Worm (Caenorhabditis elegans) whole organism, young adult: ENCODE results near the gene klp-11.

ENCODE experiments used
- ceh-91 ChIP-seq: fragments of 200-800 bp; sonication (Bioruptor generic); IDR thresholded peaks from 2 replicates; pipeline ENCODE4 v1.3.6; 2022; ENCODE audit warnings: missing genetic modification reagents, missing genetic modification characterization, missing compliant biosample characterization
- efl-1 ChIP-seq: fragments of 150-350 bp; optimal IDR thresholded peaks from 2 replicates; lab custom pipeline; 2014; ENCODE audit warnings: missing biosample characterization, missing genetic modification reagents, missing genetic modification characterization
- rcor-1 ChIP-seq: fragments of 200-800 bp; sonication (Bioruptor generic); IDR thresholded peaks from 2 replicates; pipeline ENCODE4 v1.3.6; 2022; ENCODE audit warnings: missing genetic modification reagents, missing genetic modification characterization, missing compliant biosample characterization

- TF ChIP-seq efl-1 (peak; percentile 37), ceh-91 (GFP tag; lab: Robert Waterston, UW) (no peak), rcor-1 (peak; percentile 27; the same call in 1 of the 2 replicates)
These were observed 18.1 kb downstream of the klp-11 start, which contains the start of gene F21D5.7 for ce11 chrIV:8743654-8744332.
